Worm (Caenorhabditis elegans) whole organism, L1 larva: ENCODE measurements around the gene smg-3.

Source experiments
- C04F5.9 ChIP-seq: sonication (generic microtip); optimal IDR thresholded peaks from 2 replicates; lab custom pipeline; 2016; ENCODE audit warnings: missing genetic modification characterization, missing compliant biosample characterization
- C16A3.4 ChIP-seq: fragments of 150-350 bp; optimal IDR thresholded peaks from 2 replicates; lab custom pipeline; 2014; ENCODE audit warnings: missing biosample characterization, missing genetic modification characterization
- F16B12.6 ChIP-seq: fragments of 150-350 bp; optimal IDR thresholded peaks from 2 replicates; lab custom pipeline; 2014; ENCODE audit warnings: missing biosample characterization, missing genetic modification characterization
- aha-1 ChIP-seq: fragments of 150-350 bp; optimal IDR thresholded peaks from 2 replicates; lab custom pipeline; 2014; ENCODE audit warnings: missing biosample characterization, missing genetic modification characterization
- ceh-63 ChIP-seq: fragments of 200-800 bp; sonication (Bioruptor generic); optimal IDR thresholded peaks from 2 replicates; lab custom pipeline; 2018; ENCODE audit warnings: mild to moderate bottlenecking, missing genetic modification characterization, missing compliant biosample characterization
- ceh-8 ChIP-seq: fragments of 200-800 bp; sonication (Bioruptor generic); optimal IDR thresholded peaks from 2 replicates; lab custom pipeline; 2018; ENCODE audit warnings: mild to moderate bottlenecking, missing genetic modification characterization, moderate library complexity, missing compliant biosample characterization
- ceh-88 ChIP-seq: fragments of 200-800 bp; sonication (Bioruptor generic); IDR thresholded peaks from 2 replicates; pipeline ENCODE4 v1.3.6; 2022; ENCODE audit warnings: missing genetic modification characterization, missing compliant biosample characterization
- ces-1 ChIP-seq: fragments of 150-350 bp; optimal IDR thresholded peaks from 2 replicates; lab custom pipeline; 2014; ENCODE audit warnings: missing biosample characterization, missing genetic modification reagents, missing genetic modification characterization
- dpl-1 ChIP-seq, 3 experiments: fragments of 150-350 bp in 2 of 3; sonication (generic microtip) in 1 of 3; optimal IDR thresholded peaks; 2 replicates each; lab custom pipeline; 2014 to 2017; ENCODE audit warnings: missing biosample characterization in 3 of 3, missing genetic modification characterization in 3 of 3, missing genetic modification reagents in 3 of 3
- dsc-1 ChIP-seq: sonication (generic microtip); optimal IDR thresholded peaks from 2 replicates; lab custom pipeline; 2016; ENCODE audit warnings: mild to moderate bottlenecking, missing genetic modification characterization, missing compliant biosample characterization
- efl-1 ChIP-seq, 4 experiments: fragments of 150-350 bp; optimal IDR thresholded peaks in 3 of 4; peaks in 1 of 4; 1 replicate in 1 of 4; 2 replicates in 3 of 4; lab custom pipeline; 2014; ENCODE audit warnings: missing biosample characterization in 2 of 4, missing genetic modification characterization in 2 of 4, missing genetic modification reagents in 2 of 4
- egl-13 ChIP-seq: sonication (generic microtip); optimal IDR thresholded peaks from 2 replicates; lab custom pipeline; 2016; ENCODE audit warnings: missing genotype, missing genetic modification reagents, missing genetic modification characterization, missing compliant biosample characterization
- egl-27 ChIP-seq, 2 experiments: fragments of 150-350 bp in 1 of 2; sonication (generic microtip); optimal IDR thresholded peaks; 3 replicates each; lab custom pipeline; 2017 to 2018; ENCODE audit warnings: missing biosample characterization in 2 of 2, missing genetic modification characterization in 2 of 2, missing genetic modification reagents in 2 of 2
- elt-3 ChIP-seq, 6 experiments: fragments of 150-350 bp in 1 of 6; sonication (generic microtip); optimal IDR thresholded peaks; 2 replicates each; lab custom pipeline; 2017 to 2018; ENCODE audit warnings: missing biosample characterization in 6 of 6, missing genetic modification characterization in 6 of 6, inconsistent platforms in 1 of 6
- ets-5 ChIP-seq: fragments of 200-800 bp; sonication (Bioruptor generic); IDR thresholded peaks from 2 replicates; pipeline ENCODE4 v1.3.6; 2022; ENCODE audit warnings: missing genetic modification characterization, missing compliant biosample characterization
- fkh-10 ChIP-seq: sonication (generic microtip); optimal IDR thresholded peaks from 2 replicates; lab custom pipeline; 2017; ENCODE audit warnings: missing biosample characterization, missing genetic modification reagents, missing genetic modification characterization
- fkh-4 ChIP-seq: sonication (generic microtip); optimal IDR thresholded peaks from 2 replicates; lab custom pipeline; 2016; ENCODE audit warnings: missing compliant biosample characterization, missing genetic modification characterization, borderline replicate concordance
- fkh-8 ChIP-seq: sonication (generic microtip); optimal IDR thresholded peaks from 2 replicates; lab custom pipeline; 2016; ENCODE audit warnings: mild to moderate bottlenecking, missing genetic modification characterization, missing compliant biosample characterization
- fos-1 ChIP-seq: fragments of 150-350 bp; optimal IDR thresholded peaks from 2 replicates; lab custom pipeline; 2014; ENCODE audit warnings: missing biosample characterization, missing genetic modification characterization
- hlh-4 ChIP-seq: sonication (generic microtip); optimal IDR thresholded peaks from 2 replicates; lab custom pipeline; 2016; ENCODE audit warnings: mild to moderate bottlenecking, missing genetic modification characterization, missing compliant biosample characterization
- hpl-2 ChIP-seq: fragments of 150-350 bp; optimal IDR thresholded peaks from 2 replicates; lab custom pipeline; 2014; ENCODE audit warnings: missing biosample characterization, missing genetic modification reagents, missing genetic modification characterization
- isw-1 ChIP-seq: fragments of 200-800 bp; sonication (Bioruptor generic); IDR thresholded peaks from 2 replicates; pipeline ENCODE4 v1.3.6; 2022; ENCODE audit warnings: missing genetic modification characterization, missing compliant biosample characterization
- jun-1 ChIP-seq: fragments of 150-350 bp; optimal IDR thresholded peaks from 2 replicates; lab custom pipeline; 2014; ENCODE audit warnings: missing biosample characterization, missing genetic modification reagents, missing genetic modification characterization
- lin-13 ChIP-seq: fragments of 150-350 bp; optimal IDR thresholded peaks from 2 replicates; lab custom pipeline; 2014; ENCODE audit warnings: missing biosample characterization, missing genetic modification reagents, missing genetic modification characterization
- lin-15B ChIP-seq: fragments of 150-350 bp; sonication (generic microtip); optimal IDR thresholded peaks from 3 replicates; lab custom pipeline; 2014; ENCODE audit warnings: missing biosample characterization, missing genetic modification characterization
- lsy-2 ChIP-seq, 2 experiments: fragments of 150-350 bp; optimal IDR thresholded peaks; 2 replicates each; lab custom pipeline; 2014; ENCODE audit warnings: missing biosample characterization in 2 of 2, missing genetic modification characterization in 2 of 2
- mdl-1 ChIP-seq, 2 experiments: fragments of 150-350 bp; optimal IDR thresholded peaks; 2 replicates each; lab custom pipeline; 2014 to 2017; ENCODE audit warnings: missing biosample characterization in 2 of 2, missing genetic modification characterization in 2 of 2, inconsistent platforms in 1 of 2
- mep-1 ChIP-seq: fragments of 150-350 bp; optimal IDR thresholded peaks from 2 replicates; lab custom pipeline; 2014; ENCODE audit warnings: missing biosample characterization, missing genetic modification characterization
- nhr-11 ChIP-seq: fragments of 150-350 bp; optimal IDR thresholded peaks from 2 replicates; lab custom pipeline; 2014; ENCODE audit warnings: missing biosample characterization, missing genetic modification characterization
- nhr-12 ChIP-seq: sonication (generic microtip); optimal IDR thresholded peaks from 2 replicates; lab custom pipeline; 2017; ENCODE audit warnings: missing biosample characterization, missing genetic modification characterization
- nhr-237 ChIP-seq: fragments of 150-350 bp; optimal IDR thresholded peaks from 2 replicates; lab custom pipeline; 2014; ENCODE audit warnings: missing biosample characterization, missing genetic modification characterization
- nhr-28 ChIP-seq: fragments of 150-350 bp; optimal IDR thresholded peaks from 2 replicates; lab custom pipeline; 2014; ENCODE audit warnings: missing biosample characterization, missing genetic modification characterization
- nhr-47 ChIP-seq: sonication (generic microtip); optimal IDR thresholded peaks from 2 replicates; lab custom pipeline; 2016; ENCODE audit warnings: mild to moderate bottlenecking, missing genetic modification characterization, moderate library complexity, missing compliant biosample characterization
- nhr-71 ChIP-seq: sonication (generic microtip); optimal IDR thresholded peaks from 2 replicates; lab custom pipeline; 2016; ENCODE audit warnings: mild to moderate bottlenecking, missing genetic modification characterization, moderate library complexity, missing compliant biosample characterization
- nhr-76 ChIP-seq: sonication (generic microtip); optimal IDR thresholded peaks from 2 replicates; lab custom pipeline; 2017; ENCODE audit warnings: missing biosample characterization, missing genetic modification characterization
- nhr-77 ChIP-seq: fragments of 150-350 bp; optimal IDR thresholded peaks from 2 replicates; lab custom pipeline; 2014; ENCODE audit warnings: missing biosample characterization, missing genetic modification characterization
- nhr-84 ChIP-seq: sonication (generic microtip); optimal IDR thresholded peaks from 2 replicates; lab custom pipeline; 2017; ENCODE audit warnings: missing biosample characterization, missing genetic modification characterization
- nhr-85 ChIP-seq: sonication (generic microtip); peaks from one replicate; lab custom pipeline; 2016; ENCODE audit warnings: missing genetic modification characterization, inconsistent platforms, missing compliant biosample characterization
- nhr-90 ChIP-seq: sonication (generic microtip); optimal IDR thresholded peaks from 2 replicates; lab custom pipeline; 2016; ENCODE audit warnings: mild to moderate bottlenecking, missing genetic modification characterization, missing compliant biosample characterization; ENCODE audit not compliant: poor library complexity
- pqm-1 ChIP-seq: sonication (generic microtip); optimal IDR thresholded peaks from 3 replicates; lab custom pipeline; 2017; ENCODE audit warnings: missing biosample characterization, missing genetic modification characterization
- snu-23 ChIP-seq: sonication (generic microtip); optimal IDR thresholded peaks from 2 replicates; lab custom pipeline; 2016; ENCODE audit warnings: missing genetic modification characterization, missing compliant biosample characterization
- sup-37 ChIP-seq: fragments of 200-800 bp; sonication (Bioruptor generic); optimal IDR thresholded peaks from 2 replicates; lab custom pipeline; 2018; ENCODE audit warnings: mild to moderate bottlenecking, missing genetic modification characterization, missing compliant biosample characterization
- tlp-1 ChIP-seq: fragments of 150-350 bp; optimal IDR thresholded peaks from 2 replicates; lab custom pipeline; 2014; ENCODE audit warnings: missing biosample characterization, missing genetic modification characterization
- unc-130 ChIP-seq: fragments of 150-350 bp; optimal IDR thresholded peaks from 2 replicates; lab custom pipeline; 2017; ENCODE audit warnings: missing biosample characterization, missing genetic modification characterization, inconsistent platforms
- unc-86 ChIP-seq: sonication (generic microtip); optimal IDR thresholded peaks from 2 replicates; lab custom pipeline; 2016; ENCODE audit warnings: missing genetic modification characterization, missing compliant biosample characterization
- ztf-4 ChIP-seq: fragments of 150-350 bp; optimal IDR thresholded peaks from 2 replicates; lab custom pipeline; 2014; ENCODE audit warnings: missing biosample characterization, missing genetic modification characterization

Gene smg-3

ce11 chrIV:6378398-6378797 lies 5.5 kb upstream of the smg-3 start:
- no peak for TF ChIP-seq nhr-77 (tag; lab: Kevin White, UChicago)
- TF ChIP-seq elt-3 (tag; optimal IDR thresholded peaks at IDR 0.05; lab: Kevin White, UChicago), result no peak
- no peak for TF ChIP-seq hlh-4 (tag; lab: Kevin White, UChicago)
- no peak for TF ChIP-seq egl-27 (tag; optimal IDR thresholded peaks at IDR 0.05; lab: Kevin White, UChicago)
- TF ChIP-seq C16A3.4 (tag; lab: Kevin White, UChicago), result no peak
- TF ChIP-seq nhr-11 (tag; lab: Kevin White, UChicago), result no peak
- TF ChIP-seq ztf-4 (tag; lab: Kevin White, UChicago), result no peak
- no peak for TF ChIP-seq hpl-2
- TF ChIP-seq fkh-8, result no peak
- no peak for TF ChIP-seq nhr-12 (tag; lab: Kevin White, UChicago)
- TF ChIP-seq pqm-1, result no peak
- no peak for TF ChIP-seq tlp-1 (tag; lab: Kevin White, UChicago)
- no peak for TF ChIP-seq unc-86 (tag; lab: Kevin White, UChicago)
- no peak for TF ChIP-seq nhr-90 (tag; lab: Kevin White, UChicago)

- TF ChIP-seq fkh-10 (GFP tag; lab: Kevin White, UChicago) (no peak), ces-1 (GFP tag; lab: Kevin White, UChicago) (no peak), snu-23 (GFP tag; lab: Kevin White, UChicago) (no peak)
- TF ChIP-seq, all 84 proteins: peak for 0
Measured at ce11 chrIV:6377335-6378069, 4.6 kb upstream of the smg-3 start.

- TF ChIP-seq nhr-47 (tag; lab: Kevin White, UChicago), result peak; percentile 85
- peak; percentile 83 to 91 for TF ChIP-seq lsy-2 (tag; optimal IDR thresholded peaks at IDR 0.05; lab: Kevin White, UChicago)
- no peak for TF ChIP-seq aha-1 (tag; lab: Kevin White, UChicago)
- peak; percentile 34 for TF ChIP-seq unc-130 (tag; lab: Kevin White, UChicago)
- TF ChIP-seq ceh-8 (GFP tag; lab: Kevin White, UChicago), result no peak
- TF ChIP-seq ces-1 (GFP tag; lab: Kevin White, UChicago), result no peak
- peak; percentile 61 for TF ChIP-seq isw-1 (GFP tag; lab: Robert Waterston, UW)
- peak; percentile 58 for TF ChIP-seq nhr-77 (tag; lab: Kevin White, UChicago)
- TF ChIP-seq mep-1 (tag; lab: Kevin White, UChicago), result peak; percentile 92
- TF ChIP-seq ets-5 (GFP tag; lab: Robert Waterston, UW), result no peak
- peak; percentile 79 to 87 (median 86) for TF ChIP-seq dpl-1 (GFP tag; optimal IDR thresholded peaks at IDR 0.05; lab: Kevin White, UChicago)
- peak; percentile 74 for TF ChIP-seq lin-13 (GFP tag; lab: Kevin White, UChicago)
- TF ChIP-seq nhr-71 (tag; lab: Kevin White, UChicago), result peak; percentile 89
- TF ChIP-seq ceh-63 (GFP tag; lab: Kevin White, UChicago), result no peak
- no peak for TF ChIP-seq nhr-76 (tag; lab: Kevin White, UChicago)
- peak; percentile 14 for TF ChIP-seq fos-1 (tag; lab: Kevin White, UChicago)
- peak; percentile 72 for TF ChIP-seq dsc-1
- no peak for TF ChIP-seq pqm-1
- TF ChIP-seq lin-15B (tag; lab: Kevin White, UChicago), result peak; percentile 93
- TF ChIP-seq efl-1 (optimal IDR thresholded peaks at IDR 0.05; lab: Kevin White, UChicago), result peak; percentile 87
- peak; percentile 83 to 98 for TF ChIP-seq efl-1 (GFP tag; optimal IDR thresholded peaks at IDR 0.05 in 1 of 2; lab: Kevin White, UChicago)
- TF ChIP-seq ceh-88, result no peak
- TF ChIP-seq unc-86 (tag; lab: Kevin White, UChicago), result peak; percentile 77
- TF ChIP-seq nhr-84, result no peak
- no peak for TF ChIP-seq sup-37
- TF ChIP-seq nhr-28, result no peak
- peak; percentile 95 for TF ChIP-seq F16B12.6 (tag; lab: Kevin White, UChicago)
- no peak for TF ChIP-seq nhr-237 (tag; lab: Kevin White, UChicago)
- peak in 1 of 2 experiments; percentile 54 for TF ChIP-seq mdl-1 (tag; optimal IDR thresholded peaks at IDR 0.05; lab: Kevin White, UChicago)
- peak; percentile 54 for TF ChIP-seq egl-13 (tag; lab: Kevin White, UChicago)
- no peak for TF ChIP-seq fkh-4 (tag; lab: Kevin White, UChicago)
- TF ChIP-seq nhr-85 (tag; lab: Kevin White, UChicago), result peak; percentile 86
- TF ChIP-seq nhr-90 (tag; lab: Kevin White, UChicago), result peak; percentile 63
- TF ChIP-seq nhr-11 (tag; lab: Kevin White, UChicago), result no peak
- TF ChIP-seq C04F5.9 (tag; lab: Kevin White, UChicago), result peak; percentile 53
- peak; percentile 39 for TF ChIP-seq jun-1
- TF ChIP-seq snu-23 (GFP tag; lab: Kevin White, UChicago), result peak; percentile 85
Measured at ce11 chrIV:6376473-6377115, 3.7 kb upstream of the smg-3 start, which contains the start of the genes hrpf-2 and bli-6. TSS of gene hrpf-2 (minus strand) at chrIV:6376523. TSS of gene bli-6 (plus strand) at chrIV:6377065.
